Fruit fly (Drosophila melanogaster) whole organism: Measurements from ENCODE around the gene scyl.

ENCODE experiments used
- CG8478 ChIP-seq: fragments of >200 bp; optimal IDR thresholded peaks from 2 replicates; lab custom pipeline; 2018; ENCODE audit warnings: inconsistent platforms
- EcR ChIP-seq, 2 experiments: fragments of >200 bp; optimal IDR thresholded peaks; 2 replicates each; lab custom pipeline; 2017; ENCODE audit warnings: missing biosample characterization in 2 of 2, missing genetic modification characterization in 2 of 2, missing genetic modification reagents in 2 of 2
- pan ChIP-seq: fragments of >200 bp; optimal IDR thresholded peaks from 2 replicates; lab custom pipeline; 2017
- psq ChIP-seq: fragments of >200 bp; optimal IDR thresholded peaks from 2 replicates; lab custom pipeline; 2017
- usp ChIP-seq: fragments of >200 bp; optimal IDR thresholded peaks from 2 replicates; lab custom pipeline; 2017; ENCODE audit warnings: missing biosample characterization, missing genetic modification characterization, mixed read lengths

DNA sequence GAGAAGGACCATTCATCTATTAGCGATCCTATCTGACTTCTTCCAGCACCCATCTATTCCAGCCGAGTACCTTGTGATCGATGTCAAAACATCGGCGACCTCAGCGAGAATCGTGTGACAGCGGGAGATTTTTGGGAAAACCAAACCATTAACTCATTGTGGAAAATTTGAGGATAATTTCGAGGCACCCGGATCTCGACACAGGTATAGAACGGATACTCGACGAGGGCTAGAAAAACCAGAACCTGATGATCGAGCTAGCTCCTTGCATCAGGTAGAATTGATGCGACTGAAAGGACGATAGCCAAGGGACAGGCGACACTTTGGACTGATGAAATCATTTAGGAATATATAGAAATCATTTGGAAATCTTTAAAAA is 8.8 kb upstream of the scyl start:
- TF ChIP-seq CG8478 (no peak), psq (lab: Kevin White, UChicago) (no peak), usp (GFP tag; lab: Kevin White, UChicago) (no peak), pan (lab: Kevin White, UChicago) (no peak), EcR (GFP tag; optimal IDR thresholded peaks at IDR 0.05; lab: Kevin White, UChicago) (no peak)
